Fruit fly (Drosophila melanogaster): Measurements from ENCODE around the gene CG31517.

CG31517 gene

dm6 chr3R:13958582-13958981, 10.4 kb downstream of the CG31517 start, which contains the start of gene Ipp (continued):
- TF ChIP-seq CG6272 (GFP tag; IDR thresholded peaks at IDR 0.05): no peak
- TF ChIP-seq Adf1 (GFP tag; IDR thresholded peaks at IDR 0.05): no peak
- TF ChIP-seq bsh (GFP tag; optimal IDR thresholded peaks at IDR 0.05): no peak
- TF ChIP-seq sr (GFP tag; IDR thresholded peaks at IDR 0.05): no peak
- TF ChIP-seq CG11723 (GFP tag; optimal IDR thresholded peaks at IDR 0.05): no peak
- TF ChIP-seq hth (optimal IDR thresholded peaks at IDR 0.05): no peak
- no peak for TF ChIP-seq gce (GFP tag; IDR thresholded peaks at IDR 0.05)
- no peak for TF ChIP-seq kah (GFP tag; optimal IDR thresholded peaks at IDR 0.05)
- no peak for TF ChIP-seq CG6654 (GFP tag; optimal IDR thresholded peaks at IDR 0.05)
- no peak for TF ChIP-seq CG9727 (GFP tag; optimal IDR thresholded peaks at IDR 0.05)
- TF ChIP-seq Hey (tag; optimal IDR thresholded peaks at IDR 0.05): no peak
- peak; percentile 66 for TF ChIP-seq MBD-R2 (GFP tag; IDR thresholded peaks at IDR 0.05)
- no peak for TF ChIP-seq NC2β (GFP tag; optimal IDR thresholded peaks at IDR 0.05)
- no peak for TF ChIP-seq CG1832 (GFP tag; optimal IDR thresholded peaks at IDR 0.05)
- TF ChIP-seq phol (tag; optimal IDR thresholded peaks at IDR 0.05): peak; percentile 9
- 0 out of 2 replicates have a peak, but pooled peaks have one; percentile 33 for TF ChIP-seq Dref (GFP tag; IDR thresholded peaks at IDR 0.05)
- TF ChIP-seq chinmo (GFP tag; IDR thresholded peaks at IDR 0.05; ENCODE audit: partially characterized antibody): 0 out of 4 replicates have a peak, but pooled peaks have one; percentile 9
- no peak for TF ChIP-seq Myb (GFP tag; optimal IDR thresholded peaks at IDR 0.05)
- TF ChIP-seq pum (GFP tag; optimal IDR thresholded peaks at IDR 0.05): no peak
- TF ChIP-seq ab (GFP tag; optimal IDR thresholded peaks at IDR 0.05): no peak
- TF ChIP-seq hbn (GFP tag; IDR thresholded peaks at IDR 0.05; ENCODE audit: partially characterized antibody): no peak
- no peak for TF ChIP-seq gem (tag; optimal IDR thresholded peaks at IDR 0.05)
- TF ChIP-seq CG17612 (GFP tag; IDR thresholded peaks at IDR 0.05): no peak
- TF ChIP-seq Doc2 (GFP tag; IDR thresholded peaks at IDR 0.05): no peak
- TF ChIP-seq fd96Cb (tag; optimal IDR thresholded peaks at IDR 0.05): no peak
- TF ChIP-seq Lim3 (GFP tag; IDR thresholded peaks at IDR 0.05): no peak
- no peak for TF ChIP-seq Ada2b (GFP tag; IDR thresholded peaks at IDR 0.05)
- TF ChIP-seq CG1603 (tag; optimal IDR thresholded peaks at IDR 0.05): peak; percentile 39
- no peak for TF ChIP-seq sisA (GFP tag; IDR thresholded peaks at IDR 0.05)
- TF ChIP-seq CG14710 (tag; optimal IDR thresholded peaks at IDR 0.05): peak; percentile 34
- no peak for TF ChIP-seq Kr (GFP tag; optimal IDR thresholded peaks at IDR 0.05)
- TF ChIP-seq CG16813 (GFP tag; IDR thresholded peaks at IDR 0.05; ENCODE audit: partially characterized antibody): no peak
- no peak for TF ChIP-seq salm (tag; optimal IDR thresholded peaks at IDR 0.05)
- no peak for TF ChIP-seq CG4707 (GFP tag; optimal IDR thresholded peaks at IDR 0.05)
- no peak for TF ChIP-seq Ravus (GFP tag; IDR thresholded peaks at IDR 0.05)
- no peak for TF ChIP-seq seq (GFP tag; IDR thresholded peaks at IDR 0.05)
- TF ChIP-seq CG31365 (tag; optimal IDR thresholded peaks at IDR 0.05): no peak
- no peak for TF ChIP-seq CG3838 (GFP tag; optimal IDR thresholded peaks at IDR 0.05)
- no peak for TF ChIP-seq bab2 (GFP tag; optimal IDR thresholded peaks at IDR 0.05)
- no peak for TF ChIP-seq CG34376 (GFP tag; optimal IDR thresholded peaks at IDR 0.05)
- no peak for TF ChIP-seq CG13775 (GFP tag; optimal IDR thresholded peaks at IDR 0.05)
- TF ChIP-seq ap (GFP tag; IDR thresholded peaks at IDR 0.05): no peak
- no peak for TF ChIP-seq Fer1 (GFP tag; optimal IDR thresholded peaks at IDR 0.05)
- TF ChIP-seq Six4 (GFP tag; optimal IDR thresholded peaks at IDR 0.05): no peak
- TF ChIP-seq CG9609 (GFP tag; optimal IDR thresholded peaks at IDR 0.05): no peak
- TF ChIP-seq sd (tag; optimal IDR thresholded peaks at IDR 0.05): no peak
- no peak for TF ChIP-seq Dbx (GFP tag; IDR thresholded peaks at IDR 0.05)
- no peak for TF ChIP-seq CG10366 (GFP tag; IDR thresholded peaks at IDR 0.05)
- TF ChIP-seq CG6175 (GFP tag; IDR thresholded peaks at IDR 0.05): no peak
- TF ChIP-seq lbe (GFP tag; optimal IDR thresholded peaks at IDR 0.05): no peak
- TF ChIP-seq grn (GFP tag; optimal IDR thresholded peaks at IDR 0.05): no peak
- TF ChIP-seq croc (GFP tag; conservative IDR thresholded peaks at IDR 0.05): no peak
- TF ChIP-seq CG6791 (GFP tag; IDR thresholded peaks at IDR 0.05; ENCODE audit: partially characterized antibody): no peak

Data from whole organism, embryonic.